Worm (Caenorhabditis elegans): Measurements from ENCODE around the gene R12B2.13.

R12B2.13 gene

DNA sequence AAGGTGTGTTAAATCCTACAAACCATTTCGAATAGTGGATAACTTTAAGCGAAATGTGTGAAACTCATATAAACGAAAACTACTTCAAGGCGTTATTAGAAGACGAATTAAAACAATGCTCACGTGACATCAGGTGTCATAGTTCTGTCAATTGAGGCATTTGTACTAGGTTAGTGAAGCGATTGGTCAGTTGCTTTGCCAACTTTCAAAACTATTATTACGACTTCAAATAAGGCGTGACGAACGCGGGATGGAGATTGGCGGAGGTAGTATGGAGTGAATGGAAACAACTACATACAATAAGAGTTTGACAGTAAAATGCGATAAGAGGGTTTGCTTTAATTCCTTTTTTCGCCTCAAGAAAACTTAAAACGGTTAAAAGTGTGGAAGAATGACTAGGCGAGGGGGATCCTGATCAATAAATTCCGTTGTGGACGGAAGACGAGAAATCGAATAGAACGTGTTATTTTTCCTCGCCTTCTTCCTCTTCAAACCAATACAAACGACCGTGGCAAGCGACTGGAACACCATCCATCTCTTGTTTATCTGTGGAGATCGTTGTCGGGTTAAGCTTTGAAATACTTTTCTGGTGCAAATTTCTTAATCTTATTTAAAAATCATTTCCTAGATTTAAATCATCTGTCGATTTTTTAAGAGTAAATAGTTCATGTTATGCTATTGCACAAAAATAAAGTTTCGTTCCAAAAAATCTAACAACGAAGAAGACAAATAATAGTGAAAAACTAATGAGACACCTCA lies 7.7 kb upstream of the R12B2.13 start:
- TF ChIP-seq dmd-6 (GFP tag; IDR thresholded peaks at IDR 0.05), result peak; percentile 64
- TF ChIP-seq mxl-3 (GFP tag; optimal IDR thresholded peaks at IDR 0.05), result no peak
- TF ChIP-seq madf-9 (GFP tag; conservative IDR thresholded peaks at IDR 0.05), result no peak
- peak; percentile 52 for TF ChIP-seq hlh-30 (tag; optimal IDR thresholded peaks at IDR 0.05; ENCODE audit: insufficient read depth)
- TF ChIP-seq pqm-1 (tag; optimal IDR thresholded peaks at IDR 0.05), result no peak
- no peak for TF ChIP-seq unc-130 (GFP tag; optimal IDR thresholded peaks at IDR 0.05)
- TF ChIP-seq hif-1 (tag; optimal IDR thresholded peaks at IDR 0.05), result no peak
- peak; percentile 47 for TF ChIP-seq aha-1 (tag)
- peak in 1 of 2 experiments; percentile 52 for TF ChIP-seq unc-62 (GFP tag; optimal IDR thresholded peaks at IDR 0.05 in 1 of 2)
- TF ChIP-seq unc-62 (tag; optimal IDR thresholded peaks at IDR 0.05), result no peak
- TF ChIP-seq daf-16 (GFP tag; optimal IDR thresholded peaks at IDR 0.05), result no peak
- peak; percentile 7 for TF ChIP-seq daf-16 (tag; optimal IDR thresholded peaks at IDR 0.05)
- peak; percentile 56 for TF ChIP-seq dve-1 (tag; optimal IDR thresholded peaks at IDR 0.05; ENCODE audit: insufficient read depth)
- TF ChIP-seq hmg-1.1 (GFP tag; IDR thresholded peaks at IDR 0.05), result 0 out of 2 replicates have a peak, but pooled peaks have one; percentile 19
- TF ChIP-seq tag-97 (GFP tag; IDR thresholded peaks at IDR 0.05), result no peak
- no peak for TF ChIP-seq ztf-11 (tag; optimal IDR thresholded peaks at IDR 0.05)
- no peak for TF ChIP-seq ces-1 (GFP tag; optimal IDR thresholded peaks at IDR 0.05)

DNA sequence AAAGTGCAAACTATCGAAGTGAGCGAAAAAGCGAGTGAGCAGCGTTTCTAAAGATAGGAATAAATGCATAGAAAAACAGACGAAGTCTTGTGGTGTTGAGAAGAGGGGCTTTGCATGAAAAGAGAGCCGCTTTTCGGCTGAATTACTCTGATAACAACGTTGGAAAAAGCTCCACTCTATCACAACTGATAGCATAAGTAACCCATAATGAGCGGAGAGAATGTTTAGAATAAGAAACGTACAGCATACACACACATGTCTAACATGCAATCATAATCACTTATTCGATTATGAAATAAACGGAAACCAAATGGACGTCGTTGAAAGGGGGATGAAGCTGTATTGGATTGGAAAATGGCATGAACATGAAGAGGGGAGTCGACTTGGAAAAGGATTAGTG lies 7.0 kb upstream of the R12B2.13 start:
- TF ChIP-seq madf-5 (GFP tag; IDR thresholded peaks at IDR 0.05) (0 out of 4 replicates have a peak, but pooled peaks of 1 of the 2 experiments have one; percentile 35), ceh-82 (tag; optimal IDR thresholded peaks at IDR 0.05) (no peak), F37D6.2 (tag; optimal IDR thresholded peaks at IDR 0.05) (no peak), ces-1 (GFP tag; optimal IDR thresholded peaks at IDR 0.05) (no peak), nhr-48 (tag; optimal IDR thresholded peaks at IDR 0.05) (no peak), T20F7.1 (GFP tag; optimal IDR thresholded peaks at IDR 0.05) (no peak), zip-2 (tag; optimal IDR thresholded peaks at IDR 0.05) (no peak), zip-11 (GFP tag; IDR thresholded peaks at IDR 0.05) (no peak), saeg-2 (GFP tag; IDR thresholded peaks at IDR 0.05) (no peak), lim-7 (GFP tag; IDR thresholded peaks at IDR 0.05) (no peak), mxl-3 (GFP tag; optimal IDR thresholded peaks at IDR 0.05) (peak; percentile 61), dmd-6 (GFP tag; IDR thresholded peaks at IDR 0.05) (peak; percentile 43; the same call in 1 of the 2 replicates), php-3 (GFP tag; IDR thresholded peaks at IDR 0.05) (no peak), zfp-2 (tag; optimal IDR thresholded peaks at IDR 0.05) (no peak), mep-1 (tag; optimal IDR thresholded peaks at IDR 0.05) (no peak), gei-8 (GFP tag; optimal IDR thresholded peaks at IDR 0.05) (no peak), nhr-102 (tag; optimal IDR thresholded peaks at IDR 0.05) (no peak), mes-2 (tag; optimal IDR thresholded peaks at IDR 0.05; ENCODE audit: poor library complexity, severe bottlenecking) (peak; percentile 24), pha-4 (GFP tag; IDR thresholded peaks at IDR 0.05) (no peak), pha-4 (tag; optimal IDR thresholded peaks at IDR 0.05) (no peak), Y48G9A.11 (GFP tag; IDR thresholded peaks at IDR 0.05) (no peak), dve-1 (tag; optimal IDR thresholded peaks at IDR 0.05; ENCODE audit: insufficient read depth) (peak; percentile 16), mxl-2 (GFP tag; conservative IDR thresholded peaks at IDR 0.05) (no peak), R02D3.7 (tag; optimal IDR thresholded peaks at IDR 0.05) (no peak), unc-39 (tag; optimal IDR thresholded peaks at IDR 0.05) (no peak), spr-1 (tag; optimal IDR thresholded peaks at IDR 0.05) (no peak), Y105C5A.15 (GFP tag; IDR thresholded peaks at IDR 0.05) (no peak), F44E2.7 (GFP tag; IDR thresholded peaks at IDR 0.05) (no peak), ztf-7 (tag; optimal IDR thresholded peaks at IDR 0.05) (no peak), ceh-28 (tag; optimal IDR thresholded peaks at IDR 0.05) (no peak), pqm-1 (tag; optimal IDR thresholded peaks at IDR 0.05) (peak; percentile 59), tag-97 (GFP tag; IDR thresholded peaks at IDR 0.05) (no peak), T26A8.4 (GFP tag; IDR thresholded peaks at IDR 0.05) (no peak), aly-2 (tag; optimal IDR thresholded peaks at IDR 0.05) (no peak), zfp-3 (GFP tag; conservative IDR thresholded peaks at IDR 0.05) (no peak), lin-39 (tag; optimal IDR thresholded peaks at IDR 0.05) (no peak), ztf-11 (tag; optimal IDR thresholded peaks at IDR 0.05) (no peak), jun-1 (tag; optimal IDR thresholded peaks at IDR 0.05) (no peak), F10B5.3 (tag; optimal IDR thresholded peaks at IDR 0.05) (no peak)
